Fruit fly (Drosophila melanogaster): ENCODE measurements around the gene CG17996.

DNA sequence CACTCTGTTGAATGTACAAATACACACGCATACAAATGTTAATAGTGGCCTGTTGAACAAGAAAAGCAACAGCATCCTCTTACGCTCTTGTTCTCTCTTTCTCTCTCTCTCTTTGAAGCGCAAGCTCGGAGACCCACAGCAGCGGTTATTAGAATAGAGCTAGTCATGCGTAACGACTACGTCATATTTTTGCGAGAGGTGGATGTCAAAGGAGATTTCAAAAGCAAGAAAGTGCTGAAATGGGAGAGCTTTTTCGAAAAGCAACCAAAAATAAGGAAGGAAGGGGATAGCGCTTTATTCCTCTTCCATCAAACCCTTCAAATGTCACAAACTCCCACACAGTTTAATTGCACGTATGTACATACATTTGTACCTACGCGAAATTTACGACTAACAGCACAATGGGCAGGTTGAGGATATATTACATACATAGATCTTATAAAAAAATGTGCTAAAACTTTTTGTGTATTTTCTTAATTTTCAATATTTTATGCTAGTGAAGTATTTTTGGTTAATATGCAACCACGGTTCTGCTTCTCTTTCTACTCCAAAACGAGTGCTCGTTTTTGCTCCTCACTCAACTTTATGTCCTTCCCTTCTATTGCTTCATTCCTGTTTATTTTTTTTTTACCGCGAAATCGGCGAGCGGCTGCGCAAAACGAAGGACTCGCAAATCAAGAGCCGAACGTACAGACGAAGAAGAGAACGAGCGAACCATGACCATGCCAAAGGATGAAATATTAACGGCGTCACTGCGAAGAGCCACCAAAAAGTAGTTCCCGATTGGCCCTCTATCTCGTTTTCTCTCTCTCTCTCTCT lies 40.8 kb downstream of the CG17996 start:
- TF ChIP-seq pan (optimal IDR thresholded peaks at IDR 0.05) (no peak), usp (GFP tag; optimal IDR thresholded peaks at IDR 0.05) (no peak), CG8478 (optimal IDR thresholded peaks at IDR 0.05) (no peak), EcR (GFP tag; optimal IDR thresholded peaks at IDR 0.05) (no peak)
